Worm (Caenorhabditis elegans) whole organism, young adult: ENCODE data around the gene Y51H7BR.7.

Experiments used
- B0336.3 ChIP-seq: fragments of 200-800 bp; sonication (Bioruptor generic); IDR thresholded peaks from 2 replicates; pipeline ENCODE4 v1.3.6; 2022; ENCODE audit warnings: missing genetic modification characterization, missing compliant biosample characterization
- C06A6.2 ChIP-seq: fragments of 200-800 bp; sonication (Bioruptor generic); conservative IDR thresholded peaks from 2 replicates; pipeline ENCODE4 v1.3.6; 2022; ENCODE audit warnings: missing genetic modification characterization, missing compliant biosample characterization
- F22D6.2 ChIP-seq: sonication (generic microtip); optimal IDR thresholded peaks from 2 replicates; lab custom pipeline; 2016; ENCODE audit warnings: mild to moderate bottlenecking, missing genetic modification characterization, missing compliant biosample characterization
- F23B12.7 ChIP-seq: sonication (generic microtip); optimal IDR thresholded peaks from 2 replicates; lab custom pipeline; 2017; ENCODE audit warnings: missing genetic modification characterization, mild to moderate bottlenecking, missing compliant biosample characterization, antibody characterized with exemption, moderate library complexity; ENCODE audit not compliant: insufficient read depth
- F57C9.4 ChIP-seq: sonication (generic microtip); optimal IDR thresholded peaks from 2 replicates; lab custom pipeline; 2017; ENCODE audit warnings: mild to moderate bottlenecking, missing genetic modification characterization, missing compliant biosample characterization
- K12H6.12 ChIP-seq: fragments of 200-800 bp; sonication (Bioruptor generic); optimal IDR thresholded peaks from 2 replicates; lab custom pipeline; 2018; ENCODE audit warnings: mild to moderate bottlenecking, missing genetic modification characterization, missing compliant biosample characterization
- athp-1 ChIP-seq: sonication (generic microtip); optimal IDR thresholded peaks from 2 replicates; lab custom pipeline; 2017; ENCODE audit warnings: mild to moderate bottlenecking, missing genetic modification characterization, missing compliant biosample characterization
- attf-6 ChIP-seq: fragments of 200-800 bp; sonication (Bioruptor generic); IDR thresholded peaks from 2 replicates; pipeline ENCODE4 v1.3.6; 2022; ENCODE audit warnings: missing genetic modification reagents, missing genetic modification characterization, missing compliant biosample characterization
- cebp-2 ChIP-seq: fragments of 200-800 bp; sonication (Bioruptor generic); IDR thresholded peaks from 2 replicates; pipeline ENCODE4 v1.3.6; 2022; ENCODE audit warnings: missing genetic modification characterization, missing compliant biosample characterization
- ceh-100 ChIP-seq: fragments of 200-800 bp; sonication (Bioruptor generic); IDR thresholded peaks from 2 replicates; pipeline ENCODE4 v1.3.6; 2022; ENCODE audit warnings: missing genetic modification reagents, missing genetic modification characterization, missing compliant biosample characterization
- ceh-79 ChIP-seq: sonication (generic microtip); optimal IDR thresholded peaks from 2 replicates; lab custom pipeline; 2017; ENCODE audit warnings: mild to moderate bottlenecking, missing genetic modification characterization, missing compliant biosample characterization
- ceh-91 ChIP-seq: fragments of 200-800 bp; sonication (Bioruptor generic); IDR thresholded peaks from 2 replicates; pipeline ENCODE4 v1.3.6; 2022; ENCODE audit warnings: missing genetic modification reagents, missing genetic modification characterization, missing compliant biosample characterization
- dox-1 ChIP-seq: fragments of 200-800 bp; sonication (Bioruptor generic); IDR thresholded peaks from 2 replicates; pipeline ENCODE4 v1.3.6; 2022; ENCODE audit warnings: missing genetic modification reagents, missing genetic modification characterization, missing compliant biosample characterization
- dpff-1 ChIP-seq: sonication (generic microtip); optimal IDR thresholded peaks from 2 replicates; lab custom pipeline; 2017; ENCODE audit warnings: mild to moderate bottlenecking, missing genetic modification characterization, missing compliant biosample characterization
- dpl-1 ChIP-seq: fragments of 150-350 bp; optimal IDR thresholded peaks from 2 replicates; lab custom pipeline; 2014; ENCODE audit warnings: missing biosample characterization, missing genetic modification reagents, missing genetic modification characterization
- efl-1 ChIP-seq: fragments of 150-350 bp; optimal IDR thresholded peaks from 2 replicates; lab custom pipeline; 2014; ENCODE audit warnings: missing biosample characterization, missing genetic modification reagents, missing genetic modification characterization
- egrh-3 ChIP-seq: fragments of 200-800 bp; sonication (Bioruptor generic); IDR thresholded peaks from 2 replicates; pipeline ENCODE4 v1.3.6; 2022; ENCODE audit warnings: missing genetic modification reagents, missing genetic modification characterization, missing compliant biosample characterization
- him-1 ChIP-seq: sonication (generic microtip); optimal IDR thresholded peaks from 2 replicates; lab custom pipeline; 2016; ENCODE audit warnings: missing genotype, missing genetic modification reagents, missing genetic modification characterization, missing compliant biosample characterization
- hlh-26 ChIP-seq: fragments of 200-800 bp; sonication (Bioruptor generic); conservative IDR thresholded peaks from 2 replicates; pipeline ENCODE4 v1.3.6; 2022; ENCODE audit warnings: missing genetic modification reagents, missing genetic modification characterization, missing compliant biosample characterization
- let-526 ChIP-seq: fragments of 200-800 bp; sonication (Bioruptor generic); IDR thresholded peaks from 2 replicates; pipeline ENCODE4 v1.3.6; 2022; ENCODE audit warnings: missing genetic modification reagents, missing genetic modification characterization, missing compliant biosample characterization
- lin-26 ChIP-seq: fragments of 200-800 bp; sonication (Bioruptor generic); IDR thresholded peaks from 2 replicates; pipeline ENCODE4 v1.3.6; 2022; ENCODE audit warnings: missing genetic modification reagents, missing genetic modification characterization, missing compliant biosample characterization
- lin-40 ChIP-seq: sonication (generic microtip); optimal IDR thresholded peaks from 2 replicates; lab custom pipeline; 2016; ENCODE audit warnings: missing genetic modification characterization, mild to moderate bottlenecking, missing compliant biosample characterization, missing genotype, missing genetic modification reagents
- madf-10 ChIP-seq: sonication (generic microtip); optimal IDR thresholded peaks from 2 replicates; lab custom pipeline; 2016; ENCODE audit warnings: mild to moderate bottlenecking, missing genetic modification characterization, missing compliant biosample characterization
- mes-4 ChIP-seq: sonication (generic microtip); optimal IDR thresholded peaks from 2 replicates; lab custom pipeline; 2016; ENCODE audit warnings: missing genotype, missing genetic modification characterization, missing compliant biosample characterization
- nhr-27 ChIP-seq: fragments of 200-800 bp; sonication (Bioruptor generic); optimal IDR thresholded peaks from 2 replicates; lab custom pipeline; 2018; ENCODE audit warnings: mild to moderate bottlenecking, missing genetic modification characterization, moderate library complexity, missing compliant biosample characterization
- rec-8 ChIP-seq, 2 experiments: sonication (generic microtip); optimal IDR thresholded peaks; 2 replicates each; lab custom pipeline; 2016; ENCODE audit warnings: mild to moderate bottlenecking in 2 of 2, missing genetic modification characterization in 2 of 2, missing genetic modification reagents in 2 of 2, missing genotype in 2 of 2, missing biosample characterization in 1 of 2, missing compliant biosample characterization in 1 of 2, moderate library complexity in 1 of 2
- repo-1 ChIP-seq: sonication (generic microtip); optimal IDR thresholded peaks from 2 replicates; lab custom pipeline; 2017; ENCODE audit warnings: mild to moderate bottlenecking, missing genetic modification characterization, missing compliant biosample characterization
- snpc-3.4 ChIP-seq: sonication (generic microtip); optimal IDR thresholded peaks from 2 replicates; lab custom pipeline; 2017; ENCODE audit warnings: missing genetic modification characterization, mild to moderate bottlenecking, missing compliant biosample characterization, antibody characterized with exemption, moderate library complexity, missing genotype, missing genetic modification reagents
- snpc-4 ChIP-seq, 5 experiments: fragments of 150-350 bp in 1 of 5; sonication (generic microtip) in 4 of 5; optimal IDR thresholded peaks; 2 replicates each; lab custom pipeline; 2014 to 2018; ENCODE audit warnings: missing genetic modification characterization in 5 of 5, missing biosample characterization in 3 of 5, antibody characterized with exemption in 2 of 5, mild to moderate bottlenecking in 2 of 5, missing compliant biosample characterization in 2 of 5, missing genotype in 2 of 5, moderate library complexity in 2 of 5, missing genetic modification reagents in 1 of 5
- xnd-1 ChIP-seq: sonication (generic microtip); optimal IDR thresholded peaks from 2 replicates; lab custom pipeline; 2016; ENCODE audit warnings: missing genotype, missing genetic modification reagents, missing genetic modification characterization, missing compliant biosample characterization
- zfh-2 ChIP-seq: fragments of 200-800 bp; sonication (Bioruptor generic); conservative IDR thresholded peaks from 2 replicates; pipeline ENCODE4 v1.3.6; 2022; ENCODE audit warnings: missing genetic modification reagents, missing genetic modification characterization, missing compliant biosample characterization
- ztf-18 ChIP-seq: sonication (generic microtip); optimal IDR thresholded peaks from 2 replicates; lab custom pipeline; 2016; ENCODE audit warnings: missing genotype, mild to moderate bottlenecking, missing genetic modification characterization, missing compliant biosample characterization
- ztf-26 ChIP-seq: sonication (generic microtip); optimal IDR thresholded peaks from 2 replicates; lab custom pipeline; 2017; ENCODE audit warnings: missing genetic modification characterization, missing compliant biosample characterization
- ztf-3 ChIP-seq: fragments of 200-800 bp; sonication (Bioruptor generic); optimal IDR thresholded peaks from 2 replicates; lab custom pipeline; 2018; ENCODE audit warnings: mild to moderate bottlenecking, missing genetic modification characterization, missing compliant biosample characterization
- ztf-6 ChIP-seq: fragments of 200-800 bp; sonication (Bioruptor generic); IDR thresholded peaks from 2 replicates; pipeline ENCODE4 v1.3.6; 2022; ENCODE audit warnings: missing genetic modification reagents, missing genetic modification characterization, missing compliant biosample characterization

Y51H7BR.7 gene

DNA sequence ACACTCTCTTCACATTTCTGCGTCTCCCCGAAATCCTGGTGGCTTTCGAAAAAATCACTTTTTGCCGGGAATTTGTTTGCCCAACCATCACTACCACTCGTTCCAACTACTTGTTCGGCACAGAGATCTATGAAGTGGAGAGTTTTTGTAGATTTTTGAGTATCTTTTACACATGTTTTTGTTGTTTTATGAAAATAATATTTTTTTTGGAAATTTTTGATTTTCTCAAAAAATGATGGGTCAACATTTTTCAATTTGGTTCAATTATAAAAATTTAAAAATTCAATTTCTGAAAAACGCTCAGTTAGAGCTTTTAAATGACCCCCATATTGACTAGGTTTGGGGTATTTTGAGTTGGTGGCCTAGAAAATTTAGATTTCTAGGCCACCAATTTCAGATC lies at the start of gene Y51H7BR.7:
Gene Y51H7BR.7, minus strand, starts transcription at position 101 of the 400 bp plus-strand sequence.
- TF ChIP-seq F57C9.4 (tag; lab: Kevin White, UChicago) (no peak), K12H6.12 (tag; lab: Kevin White, UChicago) (no peak), snpc-3.4 (tag; lab: Kevin White, UChicago) (no peak), attf-6 (GFP tag; lab: Robert Waterston, UW) (no peak), snpc-4 (GFP tag; optimal IDR thresholded peaks at IDR 0.05; lab: Kevin White, UChicago) (no peak), snpc-4 (tag; optimal IDR thresholded peaks at IDR 0.05; lab: Kevin White, UChicago) (no peak), ztf-6 (no peak), B0336.3 (GFP tag; lab: Robert Waterston, UW) (no peak), rec-8 (tag; optimal IDR thresholded peaks at IDR 0.05; lab: Kevin White, UChicago) (no peak), ztf-26 (tag; lab: Kevin White, UChicago) (no peak), egrh-3 (GFP tag; lab: Robert Waterston, UW) (no peak), ztf-18 (no peak), let-526 (GFP tag; lab: Robert Waterston, UW) (no peak), repo-1 (no peak), madf-10 (tag; lab: Kevin White, UChicago) (no peak)

DNA sequence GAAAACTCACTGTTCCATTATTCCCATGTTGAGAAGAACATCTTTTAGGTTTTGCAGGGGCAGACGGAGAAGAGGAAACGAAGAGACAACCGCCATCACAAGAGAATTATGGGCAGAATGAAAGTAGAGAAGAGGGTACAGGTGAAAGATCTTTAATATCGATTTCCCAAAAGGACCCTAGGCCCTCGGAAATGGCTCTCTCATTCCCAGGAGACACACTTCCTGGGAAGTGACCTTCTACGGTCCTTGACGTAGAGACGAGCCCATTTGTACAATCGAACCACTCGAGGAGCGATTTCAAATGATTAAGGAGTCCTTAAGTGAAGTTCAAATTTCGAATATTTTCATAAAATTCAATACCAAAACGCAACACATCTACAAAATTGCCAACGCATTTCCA lies 45.6 kb upstream of the Y51H7BR.7 start, which contains the start of gene fbxb-46:
Gene fbxb-46, minus strand, starts transcription at position 101 of the 400 bp plus-strand sequence.
- TF ChIP-seq hlh-26: no peak
- TF ChIP-seq ztf-3 (GFP tag; lab: Kevin White, UChicago): no peak

DNA sequence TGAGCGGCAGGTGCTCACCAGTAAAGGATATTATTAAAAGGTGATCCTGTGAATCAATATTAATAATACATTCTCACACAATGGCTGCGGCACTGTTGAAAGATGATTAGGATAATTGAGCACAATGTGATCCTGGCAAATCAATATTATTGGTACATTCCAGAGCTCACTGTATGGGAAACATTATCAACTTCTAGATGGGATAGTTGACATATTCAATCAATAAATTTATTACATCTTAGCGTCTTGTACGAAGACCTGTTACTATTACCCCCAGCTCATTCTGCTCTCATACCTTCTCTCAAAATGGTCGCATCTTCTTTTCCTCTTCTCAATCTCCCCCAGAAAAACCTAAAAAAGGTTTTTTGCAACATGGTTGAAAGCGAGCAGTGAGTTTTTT lies 42.8 kb upstream of the Y51H7BR.7 start, which contains the start of gene fbxb-49:
Gene fbxb-49, plus strand, starts transcription at position 301 of the 400 bp plus-strand sequence.
- no peak for TF ChIP-seq ceh-91 (GFP tag; lab: Robert Waterston, UW)
- no peak for TF ChIP-seq snpc-4 (GFP tag; optimal IDR thresholded peaks at IDR 0.05; lab: Kevin White, UChicago)
- no peak for TF ChIP-seq snpc-4 (tag; optimal IDR thresholded peaks at IDR 0.05; lab: Kevin White, UChicago)
- TF ChIP-seq dpff-1 (tag; lab: Kevin White, UChicago): no peak
- no peak for TF ChIP-seq nhr-27 (tag; lab: Kevin White, UChicago)
- no peak for TF ChIP-seq zfh-2 (GFP tag; lab: Robert Waterston, UW)
- TF ChIP-seq snpc-3.4 (tag; lab: Kevin White, UChicago): no peak
- TF ChIP-seq dpl-1 (GFP tag; lab: Kevin White, UChicago): no peak
- no peak for TF ChIP-seq ceh-100
- no peak for TF ChIP-seq xnd-1
- no peak for TF ChIP-seq cebp-2
- no peak for TF ChIP-seq ceh-79 (tag; lab: Kevin White, UChicago)
- no peak for TF ChIP-seq him-1 (tag; lab: Kevin White, UChicago)
- no peak for TF ChIP-seq lin-26
- no peak for TF ChIP-seq mes-4 (tag; lab: Kevin White, UChicago)
- no peak for TF ChIP-seq lin-40 (tag; lab: Kevin White, UChicago)
- no peak for TF ChIP-seq C06A6.2 (GFP tag; lab: Robert Waterston, UW)
- no peak for TF ChIP-seq F22D6.2
- TF ChIP-seq, all 124 proteins: peak for 0

DNA sequence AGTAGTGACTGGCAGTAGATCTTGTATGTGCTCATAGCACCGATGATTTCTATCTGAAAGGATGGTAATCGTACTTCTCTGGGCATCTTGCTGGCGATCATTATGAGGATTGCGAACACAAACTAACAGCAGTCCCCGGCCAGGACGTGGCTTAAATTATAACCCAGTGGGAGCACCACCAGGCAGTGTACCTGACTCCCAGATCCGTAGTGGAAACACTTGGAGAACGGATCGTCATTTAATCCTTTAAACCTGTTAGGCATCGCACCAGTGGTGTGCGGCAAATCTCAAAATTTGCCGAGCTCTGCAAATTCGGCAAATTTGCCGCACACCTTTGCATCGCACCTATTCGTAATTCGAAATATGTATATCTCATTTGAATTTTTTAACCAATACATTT lies 42.2 kb upstream of the Y51H7BR.7 start, which contains the start of gene K05F6.8:
Gene K05F6.8, minus strand, starts transcription at position 101 of the 400 bp plus-strand sequence.
- TF ChIP-seq lin-40 (tag; lab: Kevin White, UChicago) (no peak), efl-1 (GFP tag; lab: Kevin White, UChicago) (no peak), F23B12.7 (no peak), dox-1 (GFP tag; lab: Robert Waterston, UW) (no peak), athp-1 (tag; lab: Kevin White, UChicago) (no peak)
